Fruit fly (Drosophila melanogaster) whole organism, pupa: ENCODE results near the gene CG43338.

ENCODE experiments used
- CG4496 ChIP-seq: fragments of 200-800 bp; sonication (Bioruptor generic); IDR thresholded peaks from 3 replicates; pipeline ENCODE4 v1.3.6; 2022; ENCODE audit warnings: missing biosample characterization, missing genetic modification characterization
- CG9948 ChIP-seq: fragments of 200-800 bp; sonication (Bioruptor generic); optimal IDR thresholded peaks from 2 replicates; lab custom pipeline; 2018; ENCODE audit warnings: missing biosample characterization, mild to moderate bottlenecking, missing genetic modification characterization, moderate library complexity
- D1 ChIP-seq: fragments of 200-800 bp; sonication (Bioruptor generic); optimal IDR thresholded peaks from 2 replicates; lab custom pipeline; 2018; ENCODE audit warnings: missing biosample characterization, mild to moderate bottlenecking, missing genetic modification characterization, moderate library complexity
- Ets98B ChIP-seq: fragments of 200-800 bp; sonication (Bioruptor generic); IDR thresholded peaks from 2 replicates; pipeline ENCODE4 v1.3.6; 2022; ENCODE audit warnings: missing biosample characterization, missing genetic modification characterization
- Pif1A ChIP-seq: fragments of 200-800 bp; sonication (Bioruptor generic); optimal IDR thresholded peaks from 3 replicates; lab custom pipeline; 2016; ENCODE audit warnings: missing biosample characterization, missing genetic modification characterization
- Pif1B ChIP-seq: fragments of 200-800 bp; sonication (Bioruptor generic); optimal IDR thresholded peaks from 3 replicates; lab custom pipeline; 2016; ENCODE audit warnings: missing biosample characterization, missing genetic modification characterization
- Snoo ChIP-seq: fragments of 200-800 bp; sonication (Bioruptor generic); optimal IDR thresholded peaks from 3 replicates; lab custom pipeline; 2017; ENCODE audit warnings: missing biosample characterization, mild to moderate bottlenecking, missing genetic modification characterization, inconsistent platforms
- rn ChIP-seq: fragments of 200-800 bp; sonication (Bioruptor generic); IDR thresholded peaks from 2 replicates; pipeline ENCODE4 v1.3.6; 2022; ENCODE audit warnings: missing biosample characterization, missing genetic modification characterization

- TF ChIP-seq Pif1B (GFP tag; lab: Kevin White, UChicago) (peak; percentile 17), CG9948 (tag; lab: Kevin White, UChicago) (peak; percentile 37), D1 (no peak), Snoo (tag; lab: Kevin White, UChicago) (no peak), Ets98B (GFP tag; lab: Robert Waterston, UW) (peak; percentile 39), rn (no peak), CG4496 (GFP tag; lab: Robert Waterston, UW) (peak; percentile 74), Pif1A (GFP tag; lab: Kevin White, UChicago) (peak; percentile 57)
Measured at dm6 chr2L:18694724-18695105, 23.7 kb upstream of the CG43338 start.
